Fruit fly (Drosophila melanogaster) whole organism, embryonic: Measurements from ENCODE around the gene CG2747.
A peak's percentile ranks its signal among the peaks of the same experiment; 100 is the strongest.

ENCODE experiments used
- Atf6 ChIP-seq: fragments of 200-800 bp; sonication (Bioruptor generic); IDR thresholded peaks from 2 replicates; pipeline ENCODE4 v1.3.6; 2022; ENCODE audit warnings: missing biosample characterization, missing genetic modification characterization
- Awh ChIP-seq: fragments of 200-800 bp; sonication (Bioruptor generic); IDR thresholded peaks from 2 replicates; pipeline ENCODE4, ENCODE4 v1.3.6; 2022; ENCODE audit warnings: missing biosample characterization, missing genetic modification characterization
- CG11456 ChIP-seq: fragments of 200-800 bp; sonication (Bioruptor generic); IDR thresholded peaks from 3 replicates; pipeline ENCODE4 v1.3.6; 2022; ENCODE audit warnings: missing biosample characterization, missing genetic modification characterization
- CG11560 ChIP-seq: fragments of 200-800 bp; sonication (Bioruptor generic); IDR thresholded peaks from 3 replicates; pipeline ENCODE4 v1.3.6; 2022; ENCODE audit warnings: missing biosample characterization, missing genetic modification characterization
- CG11695 ChIP-seq: fragments of 200-800 bp; sonication (Bioruptor generic); IDR thresholded peaks from 3 replicates; pipeline ENCODE4 v1.3.6; 2022; ENCODE audit warnings: missing biosample characterization, missing genetic modification characterization
- CG12769 ChIP-seq: fragments of 200-800 bp; sonication (Bioruptor generic); optimal IDR thresholded peaks from 2 replicates; lab custom pipeline; 2019; ENCODE audit warnings: missing biosample characterization, mild to moderate bottlenecking, missing genetic modification characterization, moderate library complexity
- CG17328 ChIP-seq: fragments of 200-800 bp; sonication (Bioruptor generic); IDR thresholded peaks from 2 replicates; pipeline ENCODE4 v1.3.6; 2022; ENCODE audit warnings: missing biosample characterization, missing genetic modification characterization
- CG17359 ChIP-seq: fragments of 200-800 bp; sonication (Bioruptor generic); optimal IDR thresholded peaks from 3 replicates; lab custom pipeline; 2018; ENCODE audit warnings: missing biosample characterization, mild to moderate bottlenecking, missing genetic modification characterization, moderate library complexity
- CG17802 ChIP-seq: fragments of 200-800 bp; sonication (Bioruptor generic); optimal IDR thresholded peaks from 2 replicates; lab custom pipeline; 2018; ENCODE audit warnings: missing biosample characterization, mild to moderate bottlenecking, missing genetic modification characterization, moderate library complexity
- CG17829 ChIP-seq: fragments of 200-800 bp; optimal IDR thresholded peaks from 2 replicates; lab custom pipeline; 2019; ENCODE audit warnings: missing biosample characterization, mild to moderate bottlenecking, missing genetic modification characterization, moderate library complexity
- CG33213 ChIP-seq: fragments of 200-800 bp; sonication (Bioruptor generic); optimal IDR thresholded peaks from 3 replicates; lab custom pipeline; 2016; ENCODE audit warnings: missing biosample characterization, missing genetic modification characterization
- CG4360 ChIP-seq: fragments of 200-800 bp; sonication (Bioruptor generic); IDR thresholded peaks from 2 replicates; pipeline ENCODE4 v1.3.6; 2022; ENCODE audit warnings: missing biosample characterization, missing genetic modification characterization
- CG4424 ChIP-seq: fragments of 200-800 bp; sonication (Bioruptor generic); optimal IDR thresholded peaks from 3 replicates; lab custom pipeline; 2016; ENCODE audit warnings: missing biosample characterization, missing genetic modification characterization
- CG6689 ChIP-seq: fragments of 200-800 bp; sonication (Bioruptor generic); IDR thresholded peaks from 2 replicates; pipeline ENCODE4 v1.3.6; 2022; ENCODE audit warnings: missing biosample characterization, missing genetic modification characterization
- CG8359 ChIP-seq: fragments of 200-800 bp; sonication (Bioruptor generic); optimal IDR thresholded peaks from 2 replicates; lab custom pipeline; 2017; ENCODE audit warnings: missing biosample characterization, mild to moderate bottlenecking, missing genetic modification characterization, borderline replicate concordance
- CG9215 ChIP-seq: fragments of 200-800 bp; sonication (Bioruptor generic); IDR thresholded peaks from 2 replicates; pipeline ENCODE4 v1.3.6; 2022; ENCODE audit warnings: missing biosample characterization, missing genetic modification characterization
- CG9932 ChIP-seq: fragments of 200-800 bp; sonication (Bioruptor generic); IDR thresholded peaks from 2 replicates; pipeline ENCODE4 v1.3.6; 2022; ENCODE audit warnings: missing biosample characterization, missing genetic modification characterization
- CTCF ChIP-seq: fragments of 200-800 bp; sonication (Bioruptor generic); optimal IDR thresholded peaks from 2 replicates; lab custom pipeline; 2017; ENCODE audit warnings: missing biosample characterization, mild to moderate bottlenecking, missing genetic modification characterization, moderate library complexity
- D19A ChIP-seq: fragments of 200-800 bp; optimal IDR thresholded peaks from 3 replicates; lab custom pipeline; 2019; ENCODE audit warnings: missing biosample characterization, mild to moderate bottlenecking, missing genetic modification characterization, moderate library complexity
- Dll ChIP-seq: fragments of 200-800 bp; sonication (Bioruptor generic); IDR thresholded peaks from 4 replicates; pipeline ENCODE4 v1.3.6; 2022; ENCODE audit warnings: missing biosample characterization, missing genetic modification characterization; ENCODE audit not compliant: partially characterized antibody
- Gug ChIP-seq: fragments of 200-800 bp; sonication (Bioruptor generic); IDR thresholded peaks from 4 replicates; pipeline ENCODE4 v1.3.6; 2022; ENCODE audit warnings: missing biosample characterization, missing genetic modification characterization
- Hr78 ChIP-seq, 2 experiments: fragments of 200-800 bp in 1 of 2; fragments of >200 bp in 1 of 2; sonication (Bioruptor generic) in 1 of 2; optimal IDR thresholded peaks; 2 replicates each; lab custom pipeline; 2017 to 2019; ENCODE audit warnings: missing biosample characterization in 2 of 2, missing genetic modification characterization in 2 of 2, mild to moderate bottlenecking in 1 of 2, moderate library complexity in 1 of 2
- Hsf ChIP-seq: fragments of 200-800 bp; sonication (Bioruptor generic); optimal IDR thresholded peaks from 3 replicates; lab custom pipeline; 2016; ENCODE audit warnings: missing biosample characterization, missing genetic modification characterization
- Lim3 ChIP-seq: fragments of 200-800 bp; sonication (Bioruptor generic); IDR thresholded peaks from 2 replicates; pipeline ENCODE4 v1.3.6; 2022; ENCODE audit warnings: missing biosample characterization, missing genetic modification characterization
- MESR4 ChIP-seq: fragments of 200-800 bp; sonication (Bioruptor generic); optimal IDR thresholded peaks from 2 replicates; lab custom pipeline; 2018; ENCODE audit warnings: missing biosample characterization, mild to moderate bottlenecking, missing genetic modification characterization, moderate library complexity
- Mes4 ChIP-seq: fragments of 200-800 bp; sonication (Bioruptor generic); optimal IDR thresholded peaks from 2 replicates; lab custom pipeline; 2016; ENCODE audit warnings: missing biosample characterization, missing genetic modification characterization
- NC2α ChIP-seq: fragments of 200-800 bp; sonication (Bioruptor generic); optimal IDR thresholded peaks from 2 replicates; lab custom pipeline; 2016; ENCODE audit warnings: missing biosample characterization, missing genetic modification characterization
- Neu2 ChIP-seq: fragments of 200-800 bp; sonication (Bioruptor generic); optimal IDR thresholded peaks from 3 replicates; lab custom pipeline; 2016; ENCODE audit warnings: missing biosample characterization, missing genetic modification characterization, borderline replicate concordance
- Pdp1 ChIP-seq, 2 experiments: fragments of 200-800 bp; sonication (Bioruptor generic); optimal IDR thresholded peaks; 3 replicates each; lab custom pipeline; 2016; ENCODE audit warnings: missing biosample characterization in 2 of 2, missing genetic modification characterization in 2 of 2, mild to moderate bottlenecking in 1 of 2, moderate library complexity in 1 of 2
- Side ChIP-seq: fragments of 200-800 bp; sonication (Bioruptor generic); optimal IDR thresholded peaks from 2 replicates; lab custom pipeline; 2016; ENCODE audit warnings: missing biosample characterization, missing genetic modification characterization
- Six4 ChIP-seq: fragments of 200-800 bp; sonication (Bioruptor generic); optimal IDR thresholded peaks from 2 replicates; lab custom pipeline; 2016; ENCODE audit warnings: missing biosample characterization, missing genetic modification characterization
- Xbp1 ChIP-seq: fragments of 200-800 bp; sonication (Bioruptor generic); optimal IDR thresholded peaks from 3 replicates; lab custom pipeline; 2016; ENCODE audit warnings: missing biosample characterization, mild to moderate bottlenecking, missing genetic modification characterization
- abd-A ChIP-seq: fragments of 200-800 bp; sonication (Bioruptor generic); optimal IDR thresholded peaks from 3 replicates; lab custom pipeline; 2019; ENCODE audit warnings: missing biosample characterization, mild to moderate bottlenecking, missing genetic modification characterization, moderate library complexity
- bigmax ChIP-seq: fragments of 200-800 bp; sonication (Bioruptor generic); optimal IDR thresholded peaks from 2 replicates; lab custom pipeline; 2018; ENCODE audit warnings: missing biosample characterization, mild to moderate bottlenecking, missing genetic modification characterization
- croc ChIP-seq: fragments of 200-800 bp; sonication (Bioruptor generic); conservative IDR thresholded peaks from 3 replicates; pipeline ENCODE4 v1.3.6; 2022; ENCODE audit warnings: missing biosample characterization, missing genetic modification characterization
- crp ChIP-seq, 2 experiments: fragments of 200-800 bp; sonication (Bioruptor generic); optimal IDR thresholded peaks; 2 replicates in 1 of 2; 3 replicates in 1 of 2; lab custom pipeline; 2017; ENCODE audit warnings: missing biosample characterization in 2 of 2, missing genetic modification characterization in 2 of 2, mild to moderate bottlenecking in 1 of 2, moderate library complexity in 1 of 2
- dimm ChIP-seq: fragments of 200-800 bp; sonication (Bioruptor generic); IDR thresholded peaks from 2 replicates; pipeline ENCODE4 v1.3.6; 2022; ENCODE audit warnings: missing biosample characterization, missing genetic modification characterization
- dysf ChIP-seq: fragments of 200-800 bp; sonication (Bioruptor generic); IDR thresholded peaks from 3 replicates; pipeline ENCODE4 v1.3.6; 2022; ENCODE audit warnings: missing biosample characterization, missing genetic modification characterization
- fd96Cb ChIP-seq: fragments of 200-800 bp; sonication (Bioruptor generic); optimal IDR thresholded peaks from 2 replicates; lab custom pipeline; 2018; ENCODE audit warnings: missing biosample characterization, mild to moderate bottlenecking, missing genetic modification characterization, moderate library complexity
- jigr1 ChIP-seq: fragments of 200-800 bp; sonication (Bioruptor generic); IDR thresholded peaks from 3 replicates; pipeline ENCODE4 v1.3.6; 2022; ENCODE audit warnings: missing biosample characterization, missing genetic modification characterization
- ken ChIP-seq: fragments of 200-800 bp; sonication (Bioruptor generic); IDR thresholded peaks from 3 replicates; pipeline ENCODE4 v1.3.6; 2022; ENCODE audit warnings: missing biosample characterization, missing genetic modification characterization
- klu ChIP-seq: fragments of 200-800 bp; sonication (Bioruptor generic); IDR thresholded peaks from 2 replicates; pipeline ENCODE4 v1.3.6; 2022; ENCODE audit warnings: missing biosample characterization, missing genetic modification characterization
- kni ChIP-seq: fragments of 200-800 bp; sonication (Bioruptor generic); optimal IDR thresholded peaks from 3 replicates; lab custom pipeline; 2017; ENCODE audit warnings: mild to moderate bottlenecking, missing biosample characterization, missing genetic modification reagents, missing genetic modification characterization
- luna ChIP-seq: fragments of 200-800 bp; sonication (Bioruptor generic); optimal IDR thresholded peaks from 2 replicates; lab custom pipeline; 2016; ENCODE audit warnings: missing biosample characterization, missing genetic modification characterization
- oc ChIP-seq: fragments of 200-800 bp; sonication (Bioruptor generic); optimal IDR thresholded peaks from 2 replicates; lab custom pipeline; 2018; ENCODE audit warnings: missing biosample characterization, mild to moderate bottlenecking, missing genetic modification characterization, moderate library complexity
- onecut ChIP-seq: fragments of 200-800 bp; sonication (Bioruptor generic); IDR thresholded peaks from 2 replicates; pipeline ENCODE4 v1.3.6; 2022; ENCODE audit warnings: missing biosample characterization, missing genetic modification characterization
- pho ChIP-seq: fragments of 200-800 bp; sonication (Bioruptor generic); optimal IDR thresholded peaks from 2 replicates; lab custom pipeline; 2016; ENCODE audit warnings: missing biosample characterization, missing genetic modification characterization
- phol ChIP-seq: fragments of 200-800 bp; sonication (Bioruptor generic); optimal IDR thresholded peaks from 3 replicates; lab custom pipeline; 2018; ENCODE audit warnings: missing biosample characterization, mild to moderate bottlenecking, missing genetic modification characterization, moderate library complexity
- pros ChIP-seq: fragments of 200-800 bp; sonication (Bioruptor generic); optimal IDR thresholded peaks from 3 replicates; lab custom pipeline; 2019; ENCODE audit warnings: missing biosample characterization, mild to moderate bottlenecking, missing genetic modification characterization, moderate library complexity

The CG2747 gene

DNA sequence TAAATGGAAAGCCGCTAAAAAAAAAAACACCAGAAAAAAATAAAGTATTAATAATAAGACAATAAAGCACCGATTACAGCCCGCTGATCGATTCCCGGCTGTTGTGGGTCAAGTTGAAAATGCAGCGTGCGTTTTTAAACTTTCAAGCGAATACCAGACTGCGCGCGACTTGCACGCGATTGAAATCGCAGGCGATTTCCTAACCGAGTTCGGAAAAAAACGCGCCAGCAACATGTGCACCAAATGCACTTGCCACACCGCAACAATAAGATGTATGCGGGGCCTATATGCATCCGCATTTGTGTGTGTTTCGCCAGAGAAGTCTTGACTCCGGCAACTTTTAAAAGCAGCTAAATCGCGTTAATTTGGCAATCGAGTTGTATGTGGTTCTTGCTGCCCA lies 39.1 kb downstream of the CG2747 start:
- TF ChIP-seq ken (GFP tag; lab: Robert Waterston, UW) = 0 out of 3 replicates have a peak, but pooled peaks have one; percentile 47
- no peak for TF ChIP-seq CG4424 (GFP tag; lab: Kevin White, UChicago)
- peak; percentile 99 for TF ChIP-seq CG8359 (GFP tag; lab: Kevin White, UChicago)

DNA sequence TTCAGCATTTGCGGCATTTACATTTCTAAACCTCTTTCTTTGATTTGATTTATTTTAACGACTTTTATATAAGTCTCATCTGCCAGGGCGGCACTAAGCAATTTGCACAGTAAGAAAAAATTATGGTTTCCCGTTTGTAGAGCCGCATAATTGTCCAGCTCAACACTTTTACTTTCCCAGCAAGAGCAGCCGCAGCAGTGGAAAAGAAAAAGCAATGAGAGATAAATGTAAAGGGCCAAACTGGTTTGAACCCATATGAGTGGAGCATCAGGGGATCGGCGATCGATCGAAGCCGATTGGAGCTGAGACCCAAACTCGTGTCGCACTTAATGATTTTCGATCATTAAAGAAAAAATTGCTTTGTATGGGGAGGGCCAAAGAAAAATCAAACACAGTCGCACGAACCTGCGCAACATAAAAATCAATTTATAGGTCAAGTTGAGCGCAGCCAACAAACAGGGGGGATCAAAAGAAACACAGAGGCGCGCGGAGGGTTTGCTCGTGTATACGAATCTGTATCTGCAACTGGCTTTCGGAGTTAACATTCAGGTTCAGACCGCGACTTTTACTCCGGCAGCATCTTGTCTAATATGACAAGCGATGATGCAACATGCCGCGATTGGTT lies 39.7 kb downstream of the CG2747 start:
- no peak for TF ChIP-seq CG11695 (GFP tag; lab: Robert Waterston, UW)
- TF ChIP-seq Awh (GFP tag; lab: Robert Waterston, UW) = peak; percentile 81
- TF ChIP-seq pho (GFP tag; lab: Kevin White, UChicago) = no peak
- no peak for TF ChIP-seq Mes4 (GFP tag; lab: Kevin White, UChicago)
- TF ChIP-seq CG17359 (tag; lab: Kevin White, UChicago) = no peak
- no peak for TF ChIP-seq dysf (GFP tag; lab: Robert Waterston, UW)
- no peak for TF ChIP-seq CG6689 (GFP tag; lab: Robert Waterston, UW)
- TF ChIP-seq CG9932 (GFP tag; lab: Robert Waterston, UW) = no peak
- no peak for TF ChIP-seq CG4360
- peak; percentile 62 for TF ChIP-seq kni (GFP tag; lab: Kevin White, UChicago)
- no peak for TF ChIP-seq CG17802
- no peak for TF ChIP-seq jigr1 (GFP tag; lab: Robert Waterston, UW)
- TF ChIP-seq CG17328 = no peak
- peak; percentile 49; the same call in 1 of the 2 replicates for TF ChIP-seq onecut (GFP tag; lab: Robert Waterston, UW)
- TF ChIP-seq Dll (GFP tag; lab: Robert Waterston, UW) = no peak
- TF ChIP-seq croc (GFP tag; lab: Robert Waterston, UW) = no peak
- TF ChIP-seq CTCF (GFP tag; lab: Kevin White, UChicago) = no peak
- no peak for TF ChIP-seq klu (GFP tag; lab: Robert Waterston, UW)
- no peak for TF ChIP-seq Six4 (GFP tag; lab: Kevin White, UChicago)
- TF ChIP-seq dimm (GFP tag; lab: Robert Waterston, UW) = no peak
- TF ChIP-seq pros = peak; percentile 67
- no peak for TF ChIP-seq Hsf (GFP tag; lab: Kevin White, UChicago)
- TF ChIP-seq CG11456 (GFP tag; lab: Robert Waterston, UW) = no peak
- no peak for TF ChIP-seq CG9215 (GFP tag; lab: Robert Waterston, UW)
- peak; percentile 72 for TF ChIP-seq oc (tag; lab: Kevin White, UChicago)
- TF ChIP-seq abd-A (tag; lab: Kevin White, UChicago) = peak; percentile 64
- TF ChIP-seq fd96Cb (tag; lab: Kevin White, UChicago) = no peak
- peak in 1 of 2 experiments; percentile 45 for TF ChIP-seq Pdp1 (GFP tag; optimal IDR thresholded peaks at IDR 0.05; lab: Kevin White, UChicago)
- no peak for TF ChIP-seq MESR4 (GFP tag; lab: Kevin White, UChicago)
- peak; percentile 73 for TF ChIP-seq CG12769
- TF ChIP-seq Neu2 (GFP tag; lab: Kevin White, UChicago) = no peak
- TF ChIP-seq D19A (tag; lab: Kevin White, UChicago) = no peak
- TF ChIP-seq Hr78 (GFP tag; optimal IDR thresholded peaks at IDR 0.05; lab: Kevin White, UChicago) = peak in 1 of 2 experiments; percentile 50
- no peak for TF ChIP-seq bigmax (GFP tag; lab: Kevin White, UChicago)
- TF ChIP-seq Gug = no peak
- TF ChIP-seq CG11560 (tag; lab: Robert Waterston, UW) = no peak
- no peak for TF ChIP-seq phol (tag; lab: Kevin White, UChicago)
- TF ChIP-seq NC2α = no peak
- TF ChIP-seq Lim3 (GFP tag; lab: Robert Waterston, UW) = no peak
- no peak for TF ChIP-seq crp (GFP tag; optimal IDR thresholded peaks at IDR 0.05; lab: Kevin White, UChicago)
- no peak for TF ChIP-seq luna (GFP tag; lab: Kevin White, UChicago)
- no peak for TF ChIP-seq Atf6 (GFP tag; lab: Robert Waterston, UW)
- TF ChIP-seq CG17829 (tag; lab: Kevin White, UChicago) = no peak
- TF ChIP-seq Side (GFP tag; lab: Kevin White, UChicago) = no peak
- no peak for TF ChIP-seq CG33213
- no peak for TF ChIP-seq Xbp1 (GFP tag; lab: Kevin White, UChicago)
